Fruit fly (Drosophila melanogaster) whole organism, embryonic: Measurements from ENCODE around the gene RhoGAP5A.

Source experiments
- ATbp ChIP-seq: fragments of 200-800 bp; sonication (Bioruptor generic); optimal IDR thresholded peaks from 2 replicates; lab custom pipeline; 2017; ENCODE audit warnings: missing biosample characterization, mild to moderate bottlenecking, missing genetic modification characterization, missing genetic modification reagents
- B-H2 ChIP-seq: fragments of 200-800 bp; sonication (Bioruptor generic); optimal IDR thresholded peaks from 2 replicates; lab custom pipeline; 2018; ENCODE audit warnings: missing biosample characterization, mild to moderate bottlenecking, missing genetic modification characterization
- CG11247 ChIP-seq: fragments of 200-800 bp; sonication (Bioruptor generic); IDR thresholded peaks from 2 replicates; pipeline ENCODE4 v1.3.6; 2022; ENCODE audit warnings: missing biosample characterization, missing genetic modification characterization
- CG11456 ChIP-seq: fragments of 200-800 bp; sonication (Bioruptor generic); IDR thresholded peaks from 3 replicates; pipeline ENCODE4 v1.3.6; 2022; ENCODE audit warnings: missing biosample characterization, missing genetic modification characterization
- CG12391 ChIP-seq: fragments of 200-800 bp; sonication (Bioruptor generic); optimal IDR thresholded peaks from 3 replicates; lab custom pipeline; 2018; ENCODE audit warnings: missing biosample characterization, mild to moderate bottlenecking, missing genetic modification characterization, moderate library complexity
- CG13123 ChIP-seq: fragments of 200-800 bp; sonication (Bioruptor generic); optimal IDR thresholded peaks from 2 replicates; lab custom pipeline; 2016; ENCODE audit warnings: missing biosample characterization, missing genetic modification characterization
- CG13424 ChIP-seq: fragments of 200-800 bp; sonication (Bioruptor generic); optimal IDR thresholded peaks from 2 replicates; lab custom pipeline; 2019; ENCODE audit warnings: missing biosample characterization, mild to moderate bottlenecking, missing genetic modification characterization, moderate library complexity
- CG14965 ChIP-seq: fragments of 200-800 bp; sonication (Bioruptor generic); optimal IDR thresholded peaks from 2 replicates; lab custom pipeline; 2016; ENCODE audit warnings: missing biosample characterization, missing genetic modification characterization, borderline replicate concordance
- CG1529 ChIP-seq: fragments of 200-800 bp; sonication (Bioruptor generic); optimal IDR thresholded peaks from 3 replicates; lab custom pipeline; 2018; ENCODE audit warnings: missing biosample characterization, missing genetic modification characterization
- CG2202 ChIP-seq: fragments of 200-800 bp; sonication (Bioruptor generic); optimal IDR thresholded peaks from 2 replicates; lab custom pipeline; 2018; ENCODE audit warnings: missing biosample characterization, mild to moderate bottlenecking, missing genetic modification characterization
- CG2712 ChIP-seq: fragments of 200-800 bp; optimal IDR thresholded peaks from 3 replicates; lab custom pipeline; 2019; ENCODE audit warnings: missing biosample characterization, mild to moderate bottlenecking, missing genetic modification characterization, moderate library complexity
- CG30403 ChIP-seq: fragments of 200-800 bp; sonication (Bioruptor generic); optimal IDR thresholded peaks from 3 replicates; lab custom pipeline; 2016; ENCODE audit warnings: missing biosample characterization, missing genetic modification characterization
- CG30431 ChIP-seq: fragments of 200-800 bp; sonication (Bioruptor generic); optimal IDR thresholded peaks from 2 replicates; lab custom pipeline; 2017; ENCODE audit warnings: missing biosample characterization, missing genetic modification characterization
- CG3163 ChIP-seq: fragments of 200-800 bp; sonication (Bioruptor generic); optimal IDR thresholded peaks from 3 replicates; lab custom pipeline; 2016; ENCODE audit warnings: missing biosample characterization, missing genetic modification characterization
- CG33213 ChIP-seq: fragments of 200-800 bp; sonication (Bioruptor generic); optimal IDR thresholded peaks from 3 replicates; lab custom pipeline; 2016; ENCODE audit warnings: missing biosample characterization, missing genetic modification characterization
- CG3847 ChIP-seq: fragments of 200-800 bp; sonication (Bioruptor generic); IDR thresholded peaks from 2 replicates; pipeline ENCODE4 v1.3.6; 2022; ENCODE audit warnings: missing biosample characterization, missing genetic modification characterization
- CG4404 ChIP-seq: fragments of 200-800 bp; sonication (Bioruptor generic); IDR thresholded peaks from 2 replicates; pipeline ENCODE4 v1.3.6; 2022; ENCODE audit warnings: missing biosample characterization, missing genetic modification characterization
- CG6854 ChIP-seq: fragments of 200-800 bp; sonication (Bioruptor generic); optimal IDR thresholded peaks from 3 replicates; lab custom pipeline; 2017; ENCODE audit warnings: missing biosample characterization, mild to moderate bottlenecking, missing genetic modification characterization
- CG7745 ChIP-seq: fragments of 200-800 bp; sonication (Bioruptor generic); optimal IDR thresholded peaks from 2 replicates; lab custom pipeline; 2018; ENCODE audit warnings: missing biosample characterization, mild to moderate bottlenecking, missing genetic modification characterization, moderate library complexity
- CG8089 ChIP-seq: fragments of 200-800 bp; sonication (Bioruptor generic); optimal IDR thresholded peaks from 3 replicates; lab custom pipeline; 2016; ENCODE audit warnings: missing biosample characterization, missing genetic modification characterization
- CG9932 ChIP-seq: fragments of 200-800 bp; sonication (Bioruptor generic); IDR thresholded peaks from 2 replicates; pipeline ENCODE4 v1.3.6; 2022; ENCODE audit warnings: missing biosample characterization, missing genetic modification characterization
- CrebB ChIP-seq: fragments of 200-800 bp; sonication (Bioruptor generic); optimal IDR thresholded peaks from 3 replicates; lab custom pipeline; 2018; ENCODE audit warnings: missing biosample characterization, mild to moderate bottlenecking, missing genetic modification characterization
- Dad ChIP-seq: fragments of 200-800 bp; sonication (Bioruptor generic); optimal IDR thresholded peaks from 3 replicates; lab custom pipeline; 2016; ENCODE audit warnings: missing biosample characterization, missing genetic modification characterization
- E2f1 ChIP-seq: fragments of 200-800 bp; sonication (Bioruptor generic); IDR thresholded peaks from 2 replicates; pipeline ENCODE4 v1.3.6; 2022; ENCODE audit warnings: missing biosample characterization, missing genetic modification characterization
- HLHmδ ChIP-seq: fragments of 200-800 bp; sonication (Bioruptor generic); optimal IDR thresholded peaks from 2 replicates; lab custom pipeline; 2018; ENCODE audit warnings: missing biosample characterization, mild to moderate bottlenecking, missing genetic modification characterization, moderate library complexity
- Hr78 ChIP-seq, 2 experiments: fragments of 200-800 bp in 1 of 2; fragments of >200 bp in 1 of 2; sonication (Bioruptor generic) in 1 of 2; optimal IDR thresholded peaks; 2 replicates each; lab custom pipeline; 2017 to 2019; ENCODE audit warnings: missing biosample characterization in 2 of 2, missing genetic modification characterization in 2 of 2, mild to moderate bottlenecking in 1 of 2, moderate library complexity in 1 of 2
- Mes4 ChIP-seq: fragments of 200-800 bp; sonication (Bioruptor generic); optimal IDR thresholded peaks from 2 replicates; lab custom pipeline; 2016; ENCODE audit warnings: missing biosample characterization, missing genetic modification characterization
- Mrtf ChIP-seq: fragments of 200-800 bp; sonication (Bioruptor generic); IDR thresholded peaks from 3 replicates; pipeline ENCODE4 v1.3.6; 2022; ENCODE audit warnings: missing biosample characterization, missing genetic modification characterization
- NC2α ChIP-seq: fragments of 200-800 bp; sonication (Bioruptor generic); optimal IDR thresholded peaks from 2 replicates; lab custom pipeline; 2016; ENCODE audit warnings: missing biosample characterization, missing genetic modification characterization
- Oaz ChIP-seq: fragments of 200-800 bp; sonication (Bioruptor generic); IDR thresholded peaks from 2 replicates; pipeline ENCODE4 v1.3.6; 2022; ENCODE audit warnings: missing biosample characterization, missing genetic modification characterization
- Opbp ChIP-seq: fragments of 200-800 bp; sonication (Bioruptor generic); IDR thresholded peaks from 3 replicates; pipeline ENCODE4 v1.3.6; 2022; ENCODE audit warnings: missing biosample characterization, missing genetic modification characterization; ENCODE audit not compliant: partially characterized antibody
- Optix ChIP-seq: fragments of 200-800 bp; sonication (Bioruptor generic); IDR thresholded peaks from 3 replicates; pipeline ENCODE4 v1.3.6; 2022; ENCODE audit warnings: missing biosample characterization, missing genetic modification characterization
- Side ChIP-seq: fragments of 200-800 bp; sonication (Bioruptor generic); optimal IDR thresholded peaks from 2 replicates; lab custom pipeline; 2016; ENCODE audit warnings: missing biosample characterization, missing genetic modification characterization
- Stat92E ChIP-seq, 3 experiments: fragments of >200 bp in 2 of 3; fragments of 200-800 bp in 1 of 3; sonication (Bioruptor generic) in 1 of 3; optimal IDR thresholded peaks; 2 replicates each; lab custom pipeline; 2017 to 2019; ENCODE audit warnings: missing biosample characterization in 3 of 3, missing genetic modification characterization in 3 of 3, mild to moderate bottlenecking in 1 of 3, moderate library complexity in 1 of 3
- TFAM ChIP-seq: fragments of 200-800 bp; sonication (Bioruptor generic); optimal IDR thresholded peaks from 2 replicates; lab custom pipeline; 2017; ENCODE audit warnings: missing biosample characterization, missing genetic modification characterization, inconsistent platforms
- Tbp ChIP-seq: fragments of >200 bp; optimal IDR thresholded peaks from 2 replicates; lab custom pipeline; 2018; ENCODE audit warnings: missing biosample characterization, missing genetic modification characterization
- chm ChIP-seq: fragments of 200-800 bp; sonication (Bioruptor generic); IDR thresholded peaks from 2 replicates; pipeline ENCODE4 v1.3.6; 2022; ENCODE audit warnings: missing biosample characterization, missing genetic modification characterization
- corto ChIP-seq: fragments of 200-800 bp; sonication (Bioruptor generic); optimal IDR thresholded peaks from 2 replicates; lab custom pipeline; 2016; ENCODE audit warnings: missing biosample characterization, mild to moderate bottlenecking, missing genetic modification characterization, moderate library complexity
- crol ChIP-seq: fragments of 200-800 bp; sonication (Bioruptor generic); IDR thresholded peaks from 2 replicates; pipeline ENCODE4 v1.3.6; 2022; ENCODE audit warnings: missing biosample characterization, missing genetic modification characterization
- disco-r ChIP-seq: fragments of 200-800 bp; sonication (Bioruptor generic); optimal IDR thresholded peaks from 2 replicates; lab custom pipeline; 2016; ENCODE audit warnings: missing biosample characterization, missing genetic modification characterization
- dpn ChIP-seq, 2 experiments: fragments of 200-800 bp; sonication (Bioruptor generic); optimal IDR thresholded peaks; 3 replicates each; lab custom pipeline; 2016; ENCODE audit warnings: missing biosample characterization in 2 of 2, missing genetic modification characterization in 2 of 2
- esg ChIP-seq: fragments of 200-800 bp; sonication (Bioruptor generic); conservative IDR thresholded peaks from 2 replicates; pipeline ENCODE4 v1.3.6; 2022; ENCODE audit warnings: missing biosample characterization, missing genetic modification characterization
- eve ChIP-seq, 2 experiments: fragments of >200 bp; optimal IDR thresholded peaks; 2 replicates each; lab custom pipeline; 2017; ENCODE audit warnings: missing biosample characterization in 2 of 2, missing genetic modification characterization in 2 of 2
- fd102C ChIP-seq: fragments of 200-800 bp; sonication (Bioruptor generic); optimal IDR thresholded peaks from 2 replicates; lab custom pipeline; 2018; ENCODE audit warnings: missing biosample characterization, mild to moderate bottlenecking, missing genetic modification characterization, moderate library complexity
- kah ChIP-seq: fragments of 200-800 bp; sonication (Bioruptor generic); optimal IDR thresholded peaks from 2 replicates; lab custom pipeline; 2018; ENCODE audit warnings: missing biosample characterization, mild to moderate bottlenecking, missing genetic modification characterization
- mirr ChIP-seq: fragments of 200-800 bp; sonication (Bioruptor generic); optimal IDR thresholded peaks from 3 replicates; lab custom pipeline; 2018; ENCODE audit warnings: missing biosample characterization, mild to moderate bottlenecking, missing genetic modification characterization
- pfk ChIP-seq: fragments of 200-800 bp; sonication (Bioruptor generic); optimal IDR thresholded peaks from 2 replicates; lab custom pipeline; 2018; ENCODE audit warnings: missing biosample characterization, mild to moderate bottlenecking, missing genetic modification characterization, moderate library complexity
- psq ChIP-seq: fragments of 200-800 bp; sonication (Bioruptor generic); optimal IDR thresholded peaks from 2 replicates; lab custom pipeline; 2017; ENCODE audit warnings: missing biosample characterization, missing genetic modification characterization
- seq ChIP-seq: fragments of 200-800 bp; sonication (Bioruptor generic); IDR thresholded peaks from 2 replicates; pipeline ENCODE4 v1.3.6; 2022; ENCODE audit warnings: missing biosample characterization, missing genetic modification characterization
- sima ChIP-seq: fragments of 200-800 bp; sonication (Bioruptor generic); optimal IDR thresholded peaks from 2 replicates; lab custom pipeline; 2016; ENCODE audit warnings: missing biosample characterization, missing genetic modification characterization
- sug ChIP-seq: fragments of 200-800 bp; optimal IDR thresholded peaks from 2 replicates; lab custom pipeline; 2019; ENCODE audit warnings: missing biosample characterization, mild to moderate bottlenecking, missing genetic modification characterization, moderate library complexity

RhoGAP5A gene

dm6 chrX:5648437-5648959 lies 29.9 kb upstream of the RhoGAP5A start, which contains the start of gene OtopLa (continued):
- peak; percentile 43 for TF ChIP-seq disco-r (GFP tag; lab: Kevin White, UChicago)
- peak; percentile 40 for TF ChIP-seq CG13123 (GFP tag; lab: Kevin White, UChicago)
- peak; percentile 73 for TF ChIP-seq Mrtf
- TF ChIP-seq crol (GFP tag; lab: Robert Waterston, UW), result peak; percentile 62
- TF ChIP-seq CG11247 (GFP tag; lab: Robert Waterston, UW), result peak; percentile 78
- peak; percentile 61 for TF ChIP-seq CG3163 (GFP tag; lab: Kevin White, UChicago)
- peak; percentile 45 for TF ChIP-seq CG14965
- TF ChIP-seq CG13424 (tag; lab: Kevin White, UChicago), result peak; percentile 85
- TF ChIP-seq pfk, result no peak
- peak; percentile 72 for TF ChIP-seq Mes4
- TF ChIP-seq CrebB (tag; lab: Kevin White, UChicago), result peak; percentile 57
- TF ChIP-seq sug, result peak; percentile 45
- peak; percentile 81 for TF ChIP-seq esg (GFP tag; lab: Robert Waterston, UW)
- no peak for TF ChIP-seq Stat92E (GFP tag; optimal IDR thresholded peaks at IDR 0.05; lab: Kevin White, UChicago)
- peak; percentile 78 for TF ChIP-seq Side (GFP tag; lab: Kevin White, UChicago)
- TF ChIP-seq CG4404 (GFP tag; lab: Robert Waterston, UW), result peak; percentile 67
- peak; percentile 79 for TF ChIP-seq Optix (GFP tag; lab: Robert Waterston, UW)
- peak; percentile 68 for TF ChIP-seq psq (GFP tag; lab: Kevin White, UChicago)
- TF ChIP-seq CG30431 (GFP tag; lab: Kevin White, UChicago), result peak; percentile 71
- TF ChIP-seq mirr (GFP tag; lab: Kevin White, UChicago), result no peak
- peak; percentile 86 for TF ChIP-seq ATbp (GFP tag; lab: Kevin White, UChicago)
- peak; percentile 81 for TF ChIP-seq CG11456 (GFP tag; lab: Robert Waterston, UW)
- no peak for TF ChIP-seq HLHmδ
- peak; percentile 76 for TF ChIP-seq CG8089 (GFP tag; lab: Kevin White, UChicago)
- TF ChIP-seq E2f1 (GFP tag; lab: Robert Waterston, UW), result peak; percentile 77
- TF ChIP-seq CG9932 (GFP tag; lab: Robert Waterston, UW), result peak; percentile 66
- TF ChIP-seq Dad (GFP tag; lab: Kevin White, UChicago), result peak; percentile 84
- peak; percentile 54 for TF ChIP-seq sima (GFP tag; lab: Kevin White, UChicago)
- no peak for TF ChIP-seq Hr78 (GFP tag; optimal IDR thresholded peaks at IDR 0.05; lab: Kevin White, UChicago)
- peak; percentile 84 for TF ChIP-seq CG12391 (tag; lab: Kevin White, UChicago)
- TF ChIP-seq fd102C (GFP tag; lab: Kevin White, UChicago), result no peak
- no peak for TF ChIP-seq eve (GFP tag; optimal IDR thresholded peaks at IDR 0.05; lab: Kevin White, UChicago)
- TF ChIP-seq Oaz, result peak; percentile 69
- TF ChIP-seq CG6854, result peak; percentile 67
- peak; percentile 32 for TF ChIP-seq TFAM
- peak; percentile 84 for TF ChIP-seq CG2712
- peak; percentile 85 for TF ChIP-seq CG30403 (GFP tag; lab: Kevin White, UChicago)
- TF ChIP-seq kah (GFP tag; lab: Kevin White, UChicago), result peak; percentile 66
- no peak for TF ChIP-seq B-H2 (GFP tag; lab: Kevin White, UChicago)
- TF ChIP-seq Opbp (GFP tag; lab: Robert Waterston, UW), result no peak
- peak; percentile 77 for TF ChIP-seq CG2202 (tag; lab: Kevin White, UChicago)
- no peak for TF ChIP-seq CG7745 (tag; lab: Kevin White, UChicago)
- peak; percentile 44 for TF ChIP-seq NC2α (GFP tag; lab: Kevin White, UChicago)
- TF ChIP-seq chm (GFP tag; lab: Robert Waterston, UW), result peak; percentile 86
- TF ChIP-seq Tbp, result no peak
- peak; percentile 75 for TF ChIP-seq CG3847 (GFP tag; lab: Robert Waterston, UW)
- peak; percentile 65 for TF ChIP-seq CG33213
- TF ChIP-seq dpn (GFP tag; optimal IDR thresholded peaks at IDR 0.05; lab: Kevin White, UChicago), result peak; percentile 82 to 88
- peak; percentile 83 for TF ChIP-seq seq
- TF ChIP-seq corto, result peak; percentile 4
- TF ChIP-seq CG1529 (GFP tag; lab: Kevin White, UChicago), result peak; percentile 78
